Fruit fly (Drosophila melanogaster): Measurements from ENCODE around the gene COX7A.

The COX7A gene

dm6 chr3R:8349449-8350115, 8.7 kb upstream of the COX7A start, which contains the start of gene Atg13 (continued):
- TF ChIP-seq sqz (GFP tag; optimal IDR thresholded peaks at IDR 0.05), result peak; percentile 49
- TF ChIP-seq GATAe (GFP tag; conservative IDR thresholded peaks at IDR 0.05), result no peak
- TF ChIP-seq CoRest (tag; optimal IDR thresholded peaks at IDR 0.05), result peak; percentile 70
- TF ChIP-seq unc-4 (GFP tag; IDR thresholded peaks at IDR 0.05; ENCODE audit: partially characterized antibody), result peak; percentile 69
- TF ChIP-seq CG4328 (GFP tag; optimal IDR thresholded peaks at IDR 0.05), result no peak
- no peak for TF ChIP-seq ham (GFP tag; IDR thresholded peaks at IDR 0.05)
- TF ChIP-seq CG10565 (GFP tag; optimal IDR thresholded peaks at IDR 0.05), result no peak
- TF ChIP-seq Awh (GFP tag; IDR thresholded peaks at IDR 0.05), result no peak
- TF ChIP-seq al (GFP tag; IDR thresholded peaks at IDR 0.05), result no peak
- TF ChIP-seq CG18599 (GFP tag; optimal IDR thresholded peaks at IDR 0.05), result no peak
- no peak for TF ChIP-seq Antp (GFP tag; optimal IDR thresholded peaks at IDR 0.05)
- TF ChIP-seq ranshi (GFP tag; IDR thresholded peaks at IDR 0.05), result no peak
- TF ChIP-seq CG18619 (GFP tag; optimal IDR thresholded peaks at IDR 0.05), result no peak
- no peak for TF ChIP-seq CG4707 (GFP tag; optimal IDR thresholded peaks at IDR 0.05)
- no peak for TF ChIP-seq CG7786 (GFP tag; optimal IDR thresholded peaks at IDR 0.05)
- TF ChIP-seq Gug (GFP tag; IDR thresholded peaks at IDR 0.05), result no peak; the same call in 3 of the 4 replicates
- peak; percentile 45 for TF ChIP-seq CG2712 (tag; optimal IDR thresholded peaks at IDR 0.05)
- TF ChIP-seq CG6272 (GFP tag; IDR thresholded peaks at IDR 0.05), result no peak; the same call in 1 of the 2 replicates
- no peak for TF ChIP-seq ems (GFP tag; optimal IDR thresholded peaks at IDR 0.05)
- peak; percentile 8 for TF ChIP-seq kah (GFP tag; optimal IDR thresholded peaks at IDR 0.05)
- no peak for TF ChIP-seq CG14667 (GFP tag; IDR thresholded peaks at IDR 0.05)
- peak; percentile 20 for TF ChIP-seq CG12155 (GFP tag; optimal IDR thresholded peaks at IDR 0.05)
- TF ChIP-seq chm (GFP tag; IDR thresholded peaks at IDR 0.05), result peak; percentile 70; the same call in 1 of the 2 replicates
- TF ChIP-seq CG5245 (GFP tag; optimal IDR thresholded peaks at IDR 0.05), result no peak
- TF ChIP-seq lab (GFP tag; optimal IDR thresholded peaks at IDR 0.05), result no peak
- TF ChIP-seq bcd (GFP tag; optimal IDR thresholded peaks at IDR 0.05), result no peak
- peak; percentile 35; the same call in 1 of the 2 replicates for TF ChIP-seq slbo (GFP tag; IDR thresholded peaks at IDR 0.05)
- TF ChIP-seq eve (GFP tag; optimal IDR thresholded peaks at IDR 0.05), result no peak
- TF ChIP-seq CG15514 (GFP tag; optimal IDR thresholded peaks at IDR 0.05), result peak; percentile 44
- no peak for TF ChIP-seq Fer2 (tag; optimal IDR thresholded peaks at IDR 0.05)
- TF ChIP-seq CG7271 (tag; optimal IDR thresholded peaks at IDR 0.05), result no peak
- peak; percentile 81 for TF ChIP-seq Bgb (GFP tag; IDR thresholded peaks at IDR 0.05; ENCODE audit: partially characterized antibody)
- no peak for TF ChIP-seq seq (GFP tag; IDR thresholded peaks at IDR 0.05)
- peak; percentile 79 for TF ChIP-seq ato (GFP tag; IDR thresholded peaks at IDR 0.05; ENCODE audit: partially characterized antibody)
- TF ChIP-seq Eip74EF (GFP tag; optimal IDR thresholded peaks at IDR 0.05), result peak; percentile 49 to 64
- peak; percentile 19 for TF ChIP-seq CG13424 (tag; optimal IDR thresholded peaks at IDR 0.05)
- TF ChIP-seq nmo (GFP tag; optimal IDR thresholded peaks at IDR 0.05), result peak; percentile 70
- TF ChIP-seq otp (GFP tag; IDR thresholded peaks at IDR 0.05), result no peak
- no peak for TF ChIP-seq ATbp (GFP tag; optimal IDR thresholded peaks at IDR 0.05)
- no peak for TF ChIP-seq Deaf1 (tag; optimal IDR thresholded peaks at IDR 0.05)
- TF ChIP-seq Dbx (GFP tag; IDR thresholded peaks at IDR 0.05), result no peak
- no peak for TF ChIP-seq abd-A (tag; optimal IDR thresholded peaks at IDR 0.05)
- TF ChIP-seq vfl (GFP tag; optimal IDR thresholded peaks at IDR 0.05), result no peak
- no peak for TF ChIP-seq CG6765 (GFP tag; optimal IDR thresholded peaks at IDR 0.05)
- no peak for TF ChIP-seq unpg (GFP tag; optimal IDR thresholded peaks at IDR 0.05)
- TF ChIP-seq Sry-β (GFP tag; optimal IDR thresholded peaks at IDR 0.05), result peak; percentile 11
- no peak for TF ChIP-seq br (optimal IDR thresholded peaks at IDR 0.05)
- peak in 1 of 2 experiments; percentile 38 for TF ChIP-seq chif (GFP tag; optimal IDR thresholded peaks at IDR 0.05)
- peak; percentile 68 for TF ChIP-seq CG34224 (GFP tag; IDR thresholded peaks at IDR 0.05; ENCODE audit: partially characterized antibody)
